Worm (Caenorhabditis elegans) whole organism, L4 larva: ENCODE results near the gene Y39A3B.7.

Source experiments
- Y48G9A.11 ChIP-seq: fragments of 200-800 bp; sonication (Bioruptor generic); IDR thresholded peaks from 2 replicates; pipeline ENCODE4 v1.3.6; 2022; ENCODE audit warnings: missing genetic modification reagents, missing genetic modification characterization, missing compliant biosample characterization
- lin-15B ChIP-seq: fragments of 150-350 bp; sonication (generic microtip); optimal IDR thresholded peaks from 3 replicates; lab custom pipeline; 2014; ENCODE audit warnings: missing biosample characterization, missing genetic modification characterization
- ztf-11 ChIP-seq: fragments of 150-350 bp; optimal IDR thresholded peaks from 2 replicates; lab custom pipeline; 2014; ENCODE audit warnings: missing biosample characterization, missing genetic modification characterization

DNA sequence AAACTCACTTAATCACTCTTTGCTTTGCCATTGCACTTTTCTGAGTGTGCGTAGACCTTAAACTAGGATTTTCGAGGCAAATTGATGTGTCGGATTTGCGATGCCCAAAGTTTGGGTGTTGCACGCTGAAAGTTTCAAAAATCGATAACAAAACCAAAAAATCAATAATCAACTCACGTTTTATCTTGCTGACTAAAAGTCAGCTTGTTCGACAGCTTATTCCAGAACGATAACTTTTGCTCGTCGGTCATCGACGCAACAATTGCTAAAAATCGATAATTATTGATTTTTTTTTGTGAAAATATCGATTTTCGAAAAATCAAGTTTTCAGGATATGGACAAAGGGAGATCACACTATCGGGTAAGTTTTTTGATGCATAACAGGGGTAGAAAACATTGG is 27.8 kb upstream of the Y39A3B.7 start:
- TF ChIP-seq Y48G9A.11 (GFP tag; lab: Robert Waterston, UW) (no peak), lin-15B (tag; lab: Kevin White, UChicago) (no peak), ztf-11 (tag; lab: Kevin White, UChicago) (no peak)
